Worm (Caenorhabditis elegans): ENCODE data around the gene odr-10.

Gene odr-10

DNA sequence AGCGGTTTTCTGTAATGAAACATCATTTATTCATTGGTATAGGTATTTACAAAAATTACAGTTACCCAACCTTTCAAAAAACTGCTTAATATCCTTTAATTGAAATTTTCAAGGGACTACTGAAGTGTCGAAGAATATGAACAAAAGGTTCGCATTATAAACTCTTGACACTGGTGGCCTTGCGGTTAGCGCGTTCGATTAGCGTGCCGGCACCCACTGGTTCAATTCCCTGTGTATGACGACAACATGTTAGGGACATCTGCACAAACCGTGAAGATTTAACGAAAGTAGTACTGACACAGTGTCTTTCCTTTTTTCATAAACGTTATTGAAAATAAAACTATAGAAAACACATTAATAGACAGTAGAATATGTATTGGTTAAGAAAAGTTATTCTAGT lies 2.0 kb upstream of the odr-10 start (continued):
- TF ChIP-seq snpc-4 (tag; optimal IDR thresholded peaks at IDR 0.05) (no peak), nhr-237 (tag; optimal IDR thresholded peaks at IDR 0.05) (no peak), unc-55 (GFP tag; optimal IDR thresholded peaks at IDR 0.05) (no peak), lsy-2 (tag; optimal IDR thresholded peaks at IDR 0.05) (no peak), ztf-11 (tag; optimal IDR thresholded peaks at IDR 0.05) (no peak), elt-1 (tag; optimal IDR thresholded peaks at IDR 0.05) (no peak), lin-11 (tag; optimal IDR thresholded peaks at IDR 0.05) (no peak), R02D3.7 (tag; optimal IDR thresholded peaks at IDR 0.05) (no peak), sma-3 (GFP tag; optimal IDR thresholded peaks at IDR 0.05) (peak; percentile 63), nhr-12 (tag; optimal IDR thresholded peaks at IDR 0.05) (no peak), C34F6.9 (tag; optimal IDR thresholded peaks at IDR 0.05) (peak; percentile 10)

DNA sequence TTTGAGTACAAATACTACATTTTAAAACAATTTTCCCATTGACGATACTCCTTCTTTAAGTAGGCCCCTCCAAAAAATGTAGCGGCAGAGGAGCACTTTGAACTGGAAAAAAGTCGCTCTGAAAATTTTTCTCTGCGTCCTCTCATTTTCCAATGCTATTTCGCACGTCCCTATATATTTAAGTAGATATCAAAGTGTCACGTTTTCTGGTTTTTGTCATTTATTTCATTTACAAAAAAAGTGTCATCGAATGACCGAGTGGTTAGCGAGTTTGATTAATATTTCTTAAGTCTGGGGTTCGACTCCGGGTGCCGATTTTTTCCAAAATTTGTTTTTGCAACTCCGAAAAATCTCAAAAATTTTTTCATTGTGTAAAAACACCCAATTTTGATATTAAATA lies 1.2 kb upstream of the odr-10 start:
- TF ChIP-seq egl-27 (tag; optimal IDR thresholded peaks at IDR 0.05) (no peak), nhr-21 (tag; optimal IDR thresholded peaks at IDR 0.05) (no peak), zag-1 (tag; optimal IDR thresholded peaks at IDR 0.05) (no peak), sma-3 (GFP tag; optimal IDR thresholded peaks at IDR 0.05) (no peak), ztf-1 (GFP tag; conservative IDR thresholded peaks at IDR 0.05) (no peak), nhr-11 (tag; optimal IDR thresholded peaks at IDR 0.05) (no peak), snpc-4 (tag; optimal IDR thresholded peaks at IDR 0.05) (no peak)

DNA sequence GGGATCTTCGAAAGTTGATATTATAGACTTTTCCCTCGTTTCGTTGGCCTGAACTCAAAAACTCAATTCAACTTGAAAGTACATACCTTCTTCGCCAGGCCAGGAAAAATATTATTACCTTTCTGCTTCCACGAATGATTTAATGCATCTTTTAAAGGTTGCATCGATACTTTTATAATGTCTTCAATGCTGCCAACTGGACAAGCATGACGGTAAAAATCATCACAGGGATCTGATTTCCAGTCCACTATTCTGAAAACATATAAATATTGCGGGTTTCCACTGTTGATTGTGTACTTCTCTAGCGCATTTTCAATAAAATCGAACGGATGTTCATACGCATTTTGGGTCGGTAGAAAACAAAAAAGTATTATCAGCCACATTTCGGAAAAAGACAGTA lies 2.7 kb downstream of the odr-10 start, which contains the start of gene nep-4:
Gene nep-4, minus strand, starts transcription at position 393 of the 400 bp plus-strand sequence.
- TF ChIP-seq ztf-4 (tag; optimal IDR thresholded peaks at IDR 0.05), result no peak

DNA sequence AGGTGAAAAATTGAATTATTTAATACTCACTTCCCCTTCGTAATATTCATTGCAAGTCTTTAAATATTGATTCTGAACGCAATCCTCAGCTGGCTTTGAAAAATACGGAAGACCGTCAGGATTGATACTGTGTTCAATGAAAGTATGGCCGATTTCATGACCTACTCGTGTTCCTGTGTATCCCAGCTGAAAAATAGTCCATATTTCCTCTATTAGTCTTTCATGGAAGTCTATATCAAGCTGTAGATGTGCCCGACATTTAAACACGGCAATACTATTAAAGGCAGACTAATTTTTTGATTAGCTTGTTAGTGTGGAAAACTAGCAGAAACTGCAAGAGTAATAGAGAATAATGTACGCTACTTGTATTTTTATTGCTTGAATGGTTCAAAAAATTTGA lies 4.2 kb downstream of the odr-10 start:
- TF ChIP-seq ceh-16 (tag; optimal IDR thresholded peaks at IDR 0.05) (no peak), fos-1 (tag; optimal IDR thresholded peaks at IDR 0.05) (no peak), blmp-1 (tag; optimal IDR thresholded peaks at IDR 0.05; ENCODE audit: insufficient read depth) (no peak), unc-39 (tag; optimal IDR thresholded peaks at IDR 0.05) (no peak), dmd-4 (tag; optimal IDR thresholded peaks at IDR 0.05) (no peak), lin-11 (tag; optimal IDR thresholded peaks at IDR 0.05) (no peak), sem-4 (tag; optimal IDR thresholded peaks at IDR 0.05) (no peak), lin-39 (tag; optimal IDR thresholded peaks at IDR 0.05) (no peak), mbf-1 (tag; optimal IDR thresholded peaks at IDR 0.05) (no peak)

DNA sequence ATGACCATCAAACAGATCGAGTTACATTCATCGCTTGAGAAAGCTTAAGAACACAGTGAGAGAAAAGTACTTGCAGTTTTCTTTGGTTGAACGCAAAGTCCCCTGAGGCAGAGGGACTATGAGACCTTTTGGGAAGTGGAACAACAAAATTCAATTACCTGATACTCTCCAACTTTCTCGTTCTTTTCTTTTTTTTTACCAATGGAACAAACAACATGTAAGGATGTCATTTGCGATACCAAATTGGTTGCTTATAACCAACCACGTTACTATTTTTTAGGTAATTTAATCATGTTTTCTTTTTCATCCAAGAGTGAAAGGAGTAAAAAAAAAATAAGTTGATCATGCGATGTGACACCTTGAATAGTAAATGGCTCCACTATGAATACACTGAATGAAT lies 8.9 kb downstream of the odr-10 start:
- TF ChIP-seq unc-39 (tag; optimal IDR thresholded peaks at IDR 0.05) (no peak), nhr-12 (tag; optimal IDR thresholded peaks at IDR 0.05) (no peak), sma-9 (GFP tag; optimal IDR thresholded peaks at IDR 0.05) (peak; percentile 7), sma-9 (tag; optimal IDR thresholded peaks at IDR 0.05) (no peak)

DNA sequence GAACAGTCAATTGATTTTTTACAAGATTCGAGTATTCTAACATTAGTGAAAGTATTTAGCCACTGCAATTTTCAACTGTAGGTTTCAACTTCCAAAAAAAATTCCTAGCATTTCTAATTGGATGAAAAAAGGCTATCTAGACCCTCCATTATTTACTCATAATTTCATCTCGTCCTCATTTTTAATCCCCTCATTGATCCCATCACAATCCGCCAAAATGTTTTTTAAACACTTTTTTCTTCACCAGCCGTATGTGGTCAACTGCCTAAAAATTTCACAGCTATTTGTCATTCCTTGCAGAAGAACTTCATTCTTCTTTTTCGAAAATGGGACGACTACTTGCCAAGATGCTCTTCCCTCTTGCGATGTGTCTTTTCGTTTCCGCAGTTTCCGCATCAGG lies 12.4 kb downstream of the odr-10 start, which contains the start of gene rig-3:
Gene rig-3, plus strand, starts transcription at position 301 of the 400 bp plus-strand sequence.
- TF ChIP-seq lsy-2 (tag; optimal IDR thresholded peaks at IDR 0.05), result no peak
- no peak for TF ChIP-seq gmeb-1 (tag; optimal IDR thresholded peaks at IDR 0.05)
- no peak for TF ChIP-seq nhr-25 (tag; optimal IDR thresholded peaks at IDR 0.05)
- no peak for TF ChIP-seq F13H6.1 (tag; optimal IDR thresholded peaks at IDR 0.05)
- TF ChIP-seq fos-1 (tag; optimal IDR thresholded peaks at IDR 0.05), result no peak
- no peak for TF ChIP-seq nhr-77 (tag; optimal IDR thresholded peaks at IDR 0.05)
- TF ChIP-seq nhr-12 (tag; optimal IDR thresholded peaks at IDR 0.05), result no peak
- no peak for TF ChIP-seq nhr-129 (tag; optimal IDR thresholded peaks at IDR 0.05)
- TF ChIP-seq nhr-10 (tag; optimal IDR thresholded peaks at IDR 0.05), result no peak
- TF ChIP-seq zag-1 (tag; optimal IDR thresholded peaks at IDR 0.05), result no peak

DNA sequence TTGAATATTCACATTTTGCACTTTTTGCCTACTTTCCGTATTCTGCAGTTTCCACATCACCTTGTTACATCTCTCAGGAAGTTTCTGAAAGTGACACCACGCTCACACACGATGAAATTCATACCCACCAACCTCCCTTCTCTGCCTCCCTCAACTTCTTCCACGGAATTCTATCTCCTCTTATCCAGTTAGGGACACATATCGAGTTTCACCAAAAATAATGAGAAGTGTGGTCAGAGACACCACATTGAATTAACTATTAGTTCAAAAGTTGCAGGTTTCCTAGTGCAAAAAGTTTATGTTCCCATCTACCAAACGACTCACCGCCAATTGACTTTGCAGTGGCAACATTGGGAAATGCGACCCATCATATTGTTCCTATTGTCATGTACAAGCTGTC lies 15.3 kb downstream of the odr-10 start:
- TF ChIP-seq mab-5 (tag; optimal IDR thresholded peaks at IDR 0.05), result no peak
